Fruit fly (Drosophila melanogaster) whole organism: ENCODE measurements around the gene lectin-24A.

Experiments used
- CG8478 ChIP-seq: fragments of >200 bp; optimal IDR thresholded peaks from 2 replicates; lab custom pipeline; 2018; ENCODE audit warnings: inconsistent platforms
- Dll ChIP-seq: fragments of >200 bp; optimal IDR thresholded peaks from 2 replicates; lab custom pipeline; 2017
- EcR ChIP-seq, 2 experiments: fragments of >200 bp; optimal IDR thresholded peaks; 2 replicates each; lab custom pipeline; 2017; ENCODE audit warnings: missing biosample characterization in 2 of 2, missing genetic modification characterization in 2 of 2, missing genetic modification reagents in 2 of 2
- pan ChIP-seq: fragments of >200 bp; optimal IDR thresholded peaks from 2 replicates; lab custom pipeline; 2017
- psq ChIP-seq: fragments of >200 bp; optimal IDR thresholded peaks from 2 replicates; lab custom pipeline; 2017

DNA sequence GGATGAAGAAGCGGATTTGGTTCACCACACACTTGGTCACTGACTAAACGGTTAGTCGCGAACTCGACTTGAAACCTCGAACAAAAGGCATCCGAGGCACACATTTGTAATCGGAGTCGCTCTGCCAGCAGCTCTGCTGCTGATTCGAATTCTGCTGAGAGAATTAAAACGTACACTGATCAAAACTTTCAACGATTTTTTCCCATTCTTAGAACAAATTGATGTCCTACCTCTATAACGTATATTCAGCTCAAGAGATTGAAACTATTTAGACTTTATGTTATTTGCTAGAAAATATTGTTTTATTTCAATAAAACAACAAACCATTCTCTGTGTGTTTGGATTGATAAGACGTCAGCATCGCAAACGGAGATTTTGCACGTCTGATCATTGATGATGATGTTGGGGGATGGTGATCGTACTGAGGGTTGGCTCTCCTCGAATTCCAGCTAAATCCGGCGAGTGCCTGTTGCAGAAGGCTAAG, 12.1 kb downstream of the lectin-24A start, which contains the start of gene CG31778:
- TF ChIP-seq psq (lab: Kevin White, UChicago) (no peak), EcR (GFP tag; optimal IDR thresholded peaks at IDR 0.05; lab: Kevin White, UChicago) (no peak), Dll (lab: Kevin White, UChicago) (no peak), CG8478 (no peak), pan (lab: Kevin White, UChicago) (no peak)
